In genomic region chr2L:5781181-5781580, dm6 we compare ENCODE assay signal across 3 fruit fly cellular contexts.
TF ChIP-seq lines count a peak whose summit lies in the region.

No protein-coding gene starts in this region.

- no peak for TF ChIP-seq CTCF in whole organism, embryonic (GFP tag; optimal IDR thresholded peaks at IDR 0.05; lab: Kevin White, UChicago)

TF ChIP-seq in whole organism, embryonic, 481 proteins besides CTCF, POLR2A, EP300 and RAD21 (continues in another document):
- TF ChIP-seq disco-r (GFP tag; optimal IDR thresholded peaks at IDR 0.05; lab: Kevin White, UChicago) (no peak), Mad (GFP tag; optimal IDR thresholded peaks at IDR 0.05; lab: Kevin White, UChicago) (no peak), rib (GFP tag; IDR thresholded peaks at IDR 0.05; lab: Robert Waterston, UW) (no peak), so (GFP tag; IDR thresholded peaks at IDR 0.05; lab: Robert Waterston, UW) (no peak), CG10462 (GFP tag; optimal IDR thresholded peaks at IDR 0.05; lab: Kevin White, UChicago) (no peak), nerfin-1 (tag; optimal IDR thresholded peaks at IDR 0.05; lab: Kevin White, UChicago) (no peak), CG12391 (tag; optimal IDR thresholded peaks at IDR 0.05; lab: Kevin White, UChicago) (no peak), tll (GFP tag; optimal IDR thresholded peaks at IDR 0.05; lab: Kevin White, UChicago) (no peak), PHDP (tag; optimal IDR thresholded peaks at IDR 0.05; lab: Kevin White, UChicago) (no peak), sna (GFP tag; IDR thresholded peaks at IDR 0.05; lab: Robert Waterston, UW; ENCODE audit: partially characterized antibody) (0 out of 2 replicates have a peak, but pooled peaks have one; percentile 26), CG1233 (GFP tag; optimal IDR thresholded peaks at IDR 0.05; lab: Kevin White, UChicago) (no peak), CG6175 (GFP tag; IDR thresholded peaks at IDR 0.05; lab: Robert Waterston, UW) (no peak), gt (GFP tag; IDR thresholded peaks at IDR 0.05; lab: Robert Waterston, UW) (no peak), CG9797 (GFP tag; optimal IDR thresholded peaks at IDR 0.05; lab: Kevin White, UChicago) (no peak), NFAT (GFP tag; IDR thresholded peaks at IDR 0.05; lab: Robert Waterston, UW) (no peak), ERR (GFP tag; optimal IDR thresholded peaks at IDR 0.05; lab: Kevin White, UChicago) (no peak), schlank (tag; optimal IDR thresholded peaks at IDR 0.05; lab: Kevin White, UChicago) (no peak), CG14014 (GFP tag; IDR thresholded peaks at IDR 0.05; lab: Robert Waterston, UW) (no peak), CrebB (tag; optimal IDR thresholded peaks at IDR 0.05; lab: Kevin White, UChicago) (no peak), zf30C (GFP tag; optimal IDR thresholded peaks at IDR 0.05; lab: Kevin White, UChicago) (no peak), Doc3 (GFP tag; IDR thresholded peaks at IDR 0.05; lab: Robert Waterston, UW; ENCODE audit: partially characterized antibody) (0 out of 3 replicates have a peak, but pooled peaks have one; percentile 29), klu (GFP tag; IDR thresholded peaks at IDR 0.05; lab: Robert Waterston, UW) (no peak), nom (GFP tag; optimal IDR thresholded peaks at IDR 0.05; lab: Kevin White, UChicago) (no peak), sqz (GFP tag; optimal IDR thresholded peaks at IDR 0.05; lab: Kevin White, UChicago) (no peak), CG1647 (GFP tag; optimal IDR thresholded peaks at IDR 0.05; lab: Kevin White, UChicago) (no peak), Aef1 (GFP tag; IDR thresholded peaks at IDR 0.05; lab: Robert Waterston, UW) (no peak), CG9437 (GFP tag; optimal IDR thresholded peaks at IDR 0.05; lab: Kevin White, UChicago) (no peak), Nf-YA (GFP tag; IDR thresholded peaks at IDR 0.05; lab: Robert Waterston, UW) (no peak), ftz-f1 (GFP tag; optimal IDR thresholded peaks at IDR 0.05; lab: Kevin White, UChicago) (no peak), Dll (GFP tag; IDR thresholded peaks at IDR 0.05; lab: Robert Waterston, UW; ENCODE audit: partially characterized antibody) (peak; percentile 40; the same call in 1 of the 4 replicates), CG18619 (GFP tag; optimal IDR thresholded peaks at IDR 0.05; lab: Kevin White, UChicago) (no peak)

TF ChIP-seq in whole organism, prepupa, 60 proteins besides CTCF, POLR2A, EP300 and RAD21:
- peak; percentile 19 for TF ChIP-seq Sox14 (GFP tag; optimal IDR thresholded peaks at IDR 0.05; lab: Kevin White, UChicago)
- peak; percentile 15 for TF ChIP-seq CG10669 (GFP tag; optimal IDR thresholded peaks at IDR 0.05; lab: Kevin White, UChicago)
- no peak for TF ChIP-seq CG6792 (GFP tag; optimal IDR thresholded peaks at IDR 0.05; lab: Kevin White, UChicago)
- TF ChIP-seq CG32006 (GFP tag; optimal IDR thresholded peaks at IDR 0.05; lab: Kevin White, UChicago), result peak; percentile 37
- 0 out of 3 replicates have a peak, but pooled peaks have one; percentile 19 for TF ChIP-seq CG8119 (GFP tag; IDR thresholded peaks at IDR 0.05; lab: Robert Waterston, UW)
- TF ChIP-seq dac (GFP tag; optimal IDR thresholded peaks at IDR 0.05; lab: Kevin White, UChicago), result no peak
- peak; percentile 10; the same call in 1 of the 3 replicates for TF ChIP-seq CG6163 (GFP tag; IDR thresholded peaks at IDR 0.05; lab: Robert Waterston, UW)
- TF ChIP-seq Eip78C (GFP tag; lab: Kevin White, UChicago), result peak; percentile 40
- TF ChIP-seq svp (GFP tag; lab: Kevin White, UChicago), result no peak
- TF ChIP-seq CG34406 (GFP tag; optimal IDR thresholded peaks at IDR 0.05; lab: Kevin White, UChicago), result no peak
- peak; percentile 7 for TF ChIP-seq achi (GFP tag; optimal IDR thresholded peaks at IDR 0.05; lab: Kevin White, UChicago)
- TF ChIP-seq salr (GFP tag; optimal IDR thresholded peaks at IDR 0.05; lab: Kevin White, UChicago), result no peak
- no peak for TF ChIP-seq CG31627 (GFP tag; optimal IDR thresholded peaks at IDR 0.05; lab: Kevin White, UChicago)
- no peak for TF ChIP-seq Lpt (GFP tag; optimal IDR thresholded peaks at IDR 0.05; lab: Kevin White, UChicago)
- TF ChIP-seq CG10631 (GFP tag; optimal IDR thresholded peaks at IDR 0.05; lab: Kevin White, UChicago), result peak; percentile 27
- peak; percentile 9 for TF ChIP-seq spab (GFP tag; optimal IDR thresholded peaks at IDR 0.05; lab: Kevin White, UChicago)
- TF ChIP-seq CG3919 (GFP tag; optimal IDR thresholded peaks at IDR 0.05; lab: Kevin White, UChicago), result peak; percentile 44
- TF ChIP-seq acj6 (GFP tag; optimal IDR thresholded peaks at IDR 0.05; lab: Kevin White, UChicago), result peak; percentile 19
- no peak for TF ChIP-seq CG4318 (GFP tag; optimal IDR thresholded peaks at IDR 0.05; lab: Kevin White, UChicago)
- TF ChIP-seq Eip75B (GFP tag; optimal IDR thresholded peaks at IDR 0.05; lab: Kevin White, UChicago), result peak; percentile 13
- peak; percentile 31 for TF ChIP-seq OdsH (GFP tag; optimal IDR thresholded peaks at IDR 0.05; lab: Kevin White, UChicago)

TF ChIP-seq in whole organism, pupa, 21 proteins besides CTCF, POLR2A, EP300 and RAD21:
- no peak for TF ChIP-seq CG32121 (GFP tag; IDR thresholded peaks at IDR 0.05; lab: Robert Waterston, UW)
- no peak for TF ChIP-seq CG14655 (GFP tag; optimal IDR thresholded peaks at IDR 0.05; lab: Kevin White, UChicago)
- TF ChIP-seq CG13204 (GFP tag; optimal IDR thresholded peaks at IDR 0.05; lab: Kevin White, UChicago), result peak; percentile 15
- TF ChIP-seq gl (tag; optimal IDR thresholded peaks at IDR 0.05; lab: Kevin White, UChicago), result no peak
- no peak for TF ChIP-seq CG10348 (GFP tag; IDR thresholded peaks at IDR 0.05; lab: Robert Waterston, UW)
- TF ChIP-seq CG17806 (tag; optimal IDR thresholded peaks at IDR 0.05; lab: Kevin White, UChicago), result peak; percentile 27
- TF ChIP-seq fd96Ca (GFP tag; IDR thresholded peaks at IDR 0.05; lab: Robert Waterston, UW), result no peak; the same call in 2 of the 3 replicates
- no peak for TF ChIP-seq rn (GFP tag; IDR thresholded peaks at IDR 0.05; lab: Robert Waterston, UW)
- TF ChIP-seq EcR (GFP tag; optimal IDR thresholded peaks at IDR 0.05; lab: Kevin White, UChicago), result no peak
- TF ChIP-seq CG9948 (tag; optimal IDR thresholded peaks at IDR 0.05; lab: Kevin White, UChicago), result peak; percentile 37
- TF ChIP-seq Pif1A (GFP tag; optimal IDR thresholded peaks at IDR 0.05; lab: Kevin White, UChicago), result peak; percentile 18
- no peak for TF ChIP-seq Snoo (tag; optimal IDR thresholded peaks at IDR 0.05; lab: Kevin White, UChicago)
- TF ChIP-seq Ets98B (GFP tag; IDR thresholded peaks at IDR 0.05; lab: Robert Waterston, UW), result no peak
- TF ChIP-seq Pif1B (GFP tag; optimal IDR thresholded peaks at IDR 0.05; lab: Kevin White, UChicago), result peak; percentile 36
- TF ChIP-seq CG12605 (GFP tag; IDR thresholded peaks at IDR 0.05; lab: Robert Waterston, UW), result no peak
- TF ChIP-seq CG8301 (tag; optimal IDR thresholded peaks at IDR 0.05; lab: Kevin White, UChicago), result peak; percentile 11
- no peak for TF ChIP-seq CG8159 (tag; optimal IDR thresholded peaks at IDR 0.05; lab: Kevin White, UChicago)
- no peak for TF ChIP-seq CG34367 (tag; optimal IDR thresholded peaks at IDR 0.05; lab: Kevin White, UChicago)
- TF ChIP-seq CG4496 (GFP tag; IDR thresholded peaks at IDR 0.05; lab: Robert Waterston, UW), result peak; percentile 36; the same call in 2 of the 3 replicates
- peak; percentile 20 for TF ChIP-seq CG15710 (tag; optimal IDR thresholded peaks at IDR 0.05; lab: Kevin White, UChicago)
- TF ChIP-seq D1 (tag; optimal IDR thresholded peaks at IDR 0.05; lab: Kevin White, UChicago), result no peak
TF ChIP-seq in whole organism, pupa: peak in this region for 8.
